Worm (Caenorhabditis elegans): ENCODE data around the gene act-4.

The act-4 gene

DNA sequence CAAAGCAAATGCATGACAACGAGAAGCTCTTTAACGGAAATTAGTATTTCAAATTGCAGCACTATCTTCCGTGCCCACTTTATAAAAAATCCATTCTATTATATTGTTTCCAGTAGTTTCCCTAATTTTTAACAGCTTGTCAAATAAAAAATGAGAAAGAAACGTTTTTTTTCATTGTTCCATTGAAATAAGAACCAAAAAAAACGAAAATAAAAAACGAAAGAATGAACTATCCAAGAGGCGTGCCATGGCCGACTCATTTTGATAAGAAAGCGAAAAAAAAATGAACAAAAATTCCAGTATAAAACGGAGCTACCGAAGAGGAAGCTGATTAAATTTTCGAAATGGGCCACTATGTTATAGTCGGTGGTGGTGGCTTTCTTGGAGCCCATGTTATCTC, 44.5 kb downstream of the act-4 start, which contains the start of gene hsd-2:
Gene hsd-2, plus strand, starts transcription at position 301 of the 400 bp plus-strand sequence.
- TF ChIP-seq ztf-11 (tag; optimal IDR thresholded peaks at IDR 0.05), result no peak
- no peak for TF ChIP-seq ceh-43 (GFP tag; optimal IDR thresholded peaks at IDR 0.05)
- no peak for TF ChIP-seq sptf-1 (tag; optimal IDR thresholded peaks at IDR 0.05)
- no peak for TF ChIP-seq lsy-2 (tag; optimal IDR thresholded peaks at IDR 0.05)
- TF ChIP-seq mls-2 (tag; optimal IDR thresholded peaks at IDR 0.05), result no peak
- no peak for TF ChIP-seq hlh-1 (tag; optimal IDR thresholded peaks at IDR 0.05)
- TF ChIP-seq nhr-28 (tag; optimal IDR thresholded peaks at IDR 0.05), result no peak
- TF ChIP-seq ham-2 (GFP tag; optimal IDR thresholded peaks at IDR 0.05), result no peak
- TF ChIP-seq nhr-76 (tag; optimal IDR thresholded peaks at IDR 0.05), result no peak
- no peak for TF ChIP-seq mep-1 (tag; optimal IDR thresholded peaks at IDR 0.05)
- TF ChIP-seq blmp-1 (tag; optimal IDR thresholded peaks at IDR 0.05), result no peak

- TF ChIP-seq unc-120 (tag; optimal IDR thresholded peaks at IDR 0.05; ENCODE audit: poor library complexity, severe bottlenecking) (no peak), ham-2 (GFP tag; optimal IDR thresholded peaks at IDR 0.05) (no peak), sptf-1 (tag; optimal IDR thresholded peaks at IDR 0.05) (no peak), cnd-1 (tag; optimal IDR thresholded peaks at IDR 0.05) (no peak), nhr-28 (tag; optimal IDR thresholded peaks at IDR 0.05) (no peak), M03D4.4 (tag; optimal IDR thresholded peaks at IDR 0.05) (no peak), elt-3 (tag; optimal IDR thresholded peaks at IDR 0.05) (no peak), mab-5 (tag; optimal IDR thresholded peaks at IDR 0.05) (no peak), mep-1 (tag; optimal IDR thresholded peaks at IDR 0.05) (no peak)
Measured at ce11 chrX:5006972-5007371, 46.6 kb downstream of the act-4 start.

DNA sequence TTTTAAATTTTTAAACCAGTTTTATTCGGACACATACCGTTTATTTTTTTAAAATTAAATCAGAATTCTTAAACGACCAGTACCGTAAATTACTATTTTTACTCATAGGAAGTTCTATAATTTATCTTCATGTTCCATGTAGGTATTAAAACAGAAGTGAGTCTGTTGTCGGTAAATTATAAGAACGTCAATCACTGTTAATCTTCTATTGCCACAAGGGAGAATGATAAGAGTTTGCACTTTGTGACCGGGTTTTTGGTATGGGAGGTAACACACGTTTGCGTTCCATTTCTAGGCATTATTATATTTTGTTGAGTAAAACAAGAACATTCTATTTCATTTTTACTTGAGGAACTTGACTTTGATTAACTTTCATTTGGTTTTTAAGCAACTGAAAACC, 48.6 kb downstream of the act-4 start, which contains the start of gene hsd-3:
Gene hsd-3, plus strand, starts transcription at position 301 of the 400 bp plus-strand sequence.
- TF ChIP-seq sptf-1 (tag; optimal IDR thresholded peaks at IDR 0.05) (no peak), nhr-28 (tag; optimal IDR thresholded peaks at IDR 0.05) (no peak), cnd-1 (tag; optimal IDR thresholded peaks at IDR 0.05) (no peak), lin-13 (tag; optimal IDR thresholded peaks at IDR 0.05) (no peak), ceh-39 (tag; optimal IDR thresholded peaks at IDR 0.05) (no peak), nhr-2 (tag; optimal IDR thresholded peaks at IDR 0.05) (no peak), nhr-12 (tag; optimal IDR thresholded peaks at IDR 0.05) (no peak), elt-3 (tag; optimal IDR thresholded peaks at IDR 0.05) (no peak), zip-8 (tag; optimal IDR thresholded peaks at IDR 0.05) (no peak), ham-2 (GFP tag; optimal IDR thresholded peaks at IDR 0.05) (no peak)

- no peak for TF ChIP-seq cnd-1 (tag; optimal IDR thresholded peaks at IDR 0.05)
- TF ChIP-seq hlh-1 (tag; optimal IDR thresholded peaks at IDR 0.05), result no peak
- no peak for TF ChIP-seq ces-1 (GFP tag; optimal IDR thresholded peaks at IDR 0.05)
- TF ChIP-seq lin-13 (tag; optimal IDR thresholded peaks at IDR 0.05), result no peak
- TF ChIP-seq flh-1 (GFP tag; optimal IDR thresholded peaks at IDR 0.05), result no peak
- TF ChIP-seq ztf-11 (tag; optimal IDR thresholded peaks at IDR 0.05), result no peak
- TF ChIP-seq ceh-43 (GFP tag; optimal IDR thresholded peaks at IDR 0.05), result no peak
- no peak for TF ChIP-seq nhr-12 (tag; optimal IDR thresholded peaks at IDR 0.05)
- TF ChIP-seq unc-62 (GFP tag; optimal IDR thresholded peaks at IDR 0.05), result no peak
- TF ChIP-seq lin-32 (GFP tag; optimal IDR thresholded peaks at IDR 0.05), result no peak
- no peak for TF ChIP-seq M03D4.4 (tag; optimal IDR thresholded peaks at IDR 0.05)
- no peak for TF ChIP-seq tbx-8 (GFP tag; optimal IDR thresholded peaks at IDR 0.05)
- TF ChIP-seq bed-3 (GFP tag; optimal IDR thresholded peaks at IDR 0.05), result no peak
- no peak for TF ChIP-seq blmp-1 (tag; optimal IDR thresholded peaks at IDR 0.05)
- no peak for TF ChIP-seq sem-2 (GFP tag; optimal IDR thresholded peaks at IDR 0.05)
- no peak for TF ChIP-seq nhr-28 (tag; optimal IDR thresholded peaks at IDR 0.05)
- no peak for TF ChIP-seq zip-8 (tag; optimal IDR thresholded peaks at IDR 0.05)
- TF ChIP-seq unc-120 (tag; optimal IDR thresholded peaks at IDR 0.05; ENCODE audit: poor library complexity, severe bottlenecking), result no peak
- no peak for TF ChIP-seq unc-39 (tag; optimal IDR thresholded peaks at IDR 0.05)
Measured at ce11 chrX:5013826-5014225, 53.4 kb downstream of the act-4 start, which contains the start of gene ZC449.7. Gene ZC449.7, plus strand, starts transcription at chrX:5014074.
